Worm (Caenorhabditis elegans) whole organism, late embryonic: Measurements from ENCODE around the gene vhp-1.

Source experiments
- Y22D7AL.16 ChIP-seq: sonication (generic microtip); optimal IDR thresholded peaks from 2 replicates; lab custom pipeline; 2016; ENCODE audit warnings: missing genetic modification characterization, missing compliant biosample characterization
- ama-1 ChIP-seq: fragments of 150-350 bp; optimal IDR thresholded peaks from 2 replicates; lab custom pipeline; 2014
- ceh-22 ChIP-seq: sonication (generic microtip); optimal IDR thresholded peaks from 2 replicates; lab custom pipeline; 2017; ENCODE audit warnings: missing biosample characterization, missing genetic modification characterization
- ceh-31 ChIP-seq: sonication (generic microtip); optimal IDR thresholded peaks from 2 replicates; lab custom pipeline; 2016; ENCODE audit warnings: missing genetic modification characterization, missing compliant biosample characterization
- dmd-4 ChIP-seq: sonication (generic microtip); optimal IDR thresholded peaks from 2 replicates; lab custom pipeline; 2016; ENCODE audit warnings: borderline replicate concordance, missing genetic modification characterization, missing compliant biosample characterization
- elt-2 ChIP-seq: sonication (generic microtip); optimal IDR thresholded peaks from 2 replicates; lab custom pipeline; 2016; ENCODE audit warnings: missing genetic modification reagents, missing genetic modification characterization, missing compliant biosample characterization
- fkh-6 ChIP-seq: sonication (generic microtip); optimal IDR thresholded peaks from 2 replicates; lab custom pipeline; 2016; ENCODE audit warnings: missing genetic modification characterization, missing compliant biosample characterization
- nfya-1 ChIP-seq: sonication (generic microtip); optimal IDR thresholded peaks from 2 replicates; lab custom pipeline; 2017; ENCODE audit warnings: missing genetic modification characterization, mild to moderate bottlenecking, missing compliant biosample characterization, antibody characterized with exemption, moderate library complexity
- pag-3 ChIP-seq: sonication (generic microtip); optimal IDR thresholded peaks from 2 replicates; lab custom pipeline; 2016; ENCODE audit warnings: missing compliant biosample characterization, missing genetic modification characterization, borderline replicate concordance

- TF ChIP-seq Y22D7AL.16 (tag; lab: Kevin White, UChicago) (no peak), dmd-4 (tag; lab: Kevin White, UChicago) (no peak), nfya-1 (tag; lab: Kevin White, UChicago) (no peak), fkh-6 (tag; lab: Kevin White, UChicago) (no peak), ceh-22 (no peak), ama-1 (lab: Kevin White, UChicago) (no peak), ceh-31 (tag; lab: Kevin White, UChicago) (no peak), pag-3 (tag; lab: Kevin White, UChicago) (no peak), elt-2 (tag; lab: Kevin White, UChicago) (no peak)
Measured at ce11 chrII:5309720-5310119, 13.4 kb upstream of the vhp-1 start.
